Worm (Caenorhabditis elegans): Measurements from ENCODE around the gene M03D4.3.

M03D4.3 gene

ce11 chrIV:6093477-6094314 lies 18.5 kb downstream of the M03D4.3 start, which contains the start of gene cpi-1:
TSS of gene cpi-1 (minus strand) at chrIV:6093680.
- no peak for TF ChIP-seq grh-1 (GFP tag; IDR thresholded peaks at IDR 0.05)
- TF ChIP-seq xbp-1 (tag; optimal IDR thresholded peaks at IDR 0.05), result no peak
- TF ChIP-seq fkh-8 (tag; optimal IDR thresholded peaks at IDR 0.05), result no peak
- no peak for TF ChIP-seq fkh-10 (GFP tag; optimal IDR thresholded peaks at IDR 0.05)
- TF ChIP-seq sox-4 (tag; optimal IDR thresholded peaks at IDR 0.05), result no peak
- TF ChIP-seq elt-2 (tag; optimal IDR thresholded peaks at IDR 0.05), result peak; percentile 3
- no peak for TF ChIP-seq vab-15 (tag; optimal IDR thresholded peaks at IDR 0.05)
- TF ChIP-seq nhr-85 (tag), result peak; percentile 17
- TF ChIP-seq lin-14 (GFP tag; optimal IDR thresholded peaks at IDR 0.05), result peak; percentile 43
- no peak for TF ChIP-seq fkh-4 (tag; optimal IDR thresholded peaks at IDR 0.05; ENCODE audit: borderline replicate concordance)
- TF ChIP-seq unc-30 (tag; optimal IDR thresholded peaks at IDR 0.05), result no peak
- TF ChIP-seq sptf-1 (tag; optimal IDR thresholded peaks at IDR 0.05), result no peak
- peak in 2 of 6 experiments; percentile 19 to 70 for TF ChIP-seq elt-3 (tag; optimal IDR thresholded peaks at IDR 0.05)
- TF ChIP-seq blmp-1 (tag; optimal IDR thresholded peaks at IDR 0.05), result peak; percentile 21
- no peak for TF ChIP-seq C34B4.2 (tag; optimal IDR thresholded peaks at IDR 0.05)
- no peak for TF ChIP-seq Y116A8C.19 (tag; optimal IDR thresholded peaks at IDR 0.05; ENCODE audit: borderline replicate concordance)
- TF ChIP-seq dsc-1 (tag; optimal IDR thresholded peaks at IDR 0.05), result no peak

- TF ChIP-seq lin-13 (GFP tag; optimal IDR thresholded peaks at IDR 0.05), result no peak
- peak; percentile 73 for TF ChIP-seq nhr-85 (tag)
- TF ChIP-seq blmp-1 (tag; optimal IDR thresholded peaks at IDR 0.05), result peak; percentile 24
Observed at ce11 chrIV:6092313-6092712, 19.9 kb downstream of the M03D4.3 start, which contains the start of gene K08B4.7. TSS of gene K08B4.7 (minus strand) at chrIV:6092413.

- TF ChIP-seq ets-5 (GFP tag; IDR thresholded peaks at IDR 0.05) (no peak), elt-2 (tag; optimal IDR thresholded peaks at IDR 0.05) (peak; percentile 76), snpc-4 (tag; optimal IDR thresholded peaks at IDR 0.05) (no peak)
Observed at ce11 chrIV:6086479-6086878, 25.7 kb downstream of the M03D4.3 start.

ce11 chrIV:6083550-6084041 lies 28.6 kb downstream of the M03D4.3 start, which contains the start of gene ugt-20:
TSS of gene ugt-20 (minus strand) at chrIV:6083600.
- TF ChIP-seq tlp-1 (tag; optimal IDR thresholded peaks at IDR 0.05) (no peak), efl-1 (optimal IDR thresholded peaks at IDR 0.05) (peak; percentile 8 to 24), efl-1 (GFP tag; optimal IDR thresholded peaks at IDR 0.05 in 1 of 2) (peak in 1 of 2 experiments; percentile 94), pqm-1 (tag; optimal IDR thresholded peaks at IDR 0.05) (peak; percentile 19), isw-1 (GFP tag; IDR thresholded peaks at IDR 0.05) (no peak), Y116A8C.19 (tag; optimal IDR thresholded peaks at IDR 0.05; ENCODE audit: borderline replicate concordance) (no peak), alr-1 (tag; optimal IDR thresholded peaks at IDR 0.05; ENCODE audit: borderline replicate concordance) (no peak), sup-37 (GFP tag; optimal IDR thresholded peaks at IDR 0.05) (no peak), nhr-90 (tag; optimal IDR thresholded peaks at IDR 0.05; ENCODE audit: poor library complexity) (peak; percentile 70), grh-1 (GFP tag; IDR thresholded peaks at IDR 0.05) (no peak), nhr-85 (tag) (peak; percentile 85), F16B12.6 (tag; optimal IDR thresholded peaks at IDR 0.05) (no peak), sptf-1 (tag; optimal IDR thresholded peaks at IDR 0.05) (no peak), nhr-71 (tag; optimal IDR thresholded peaks at IDR 0.05) (peak; percentile 72), nhr-11 (tag; optimal IDR thresholded peaks at IDR 0.05) (no peak), ztf-4 (tag; optimal IDR thresholded peaks at IDR 0.05) (no peak), elt-3 (tag; optimal IDR thresholded peaks at IDR 0.05) (peak in 3 of 6 experiments; percentile 11 to 28 (median 27)), blmp-1 (tag; optimal IDR thresholded peaks at IDR 0.05) (peak; percentile 11), C16A3.4 (tag; optimal IDR thresholded peaks at IDR 0.05) (no peak), nhr-20 (tag; optimal IDR thresholded peaks at IDR 0.05) (peak; percentile 95), nhr-28 (tag; optimal IDR thresholded peaks at IDR 0.05) (peak; percentile 5), lin-13 (GFP tag; optimal IDR thresholded peaks at IDR 0.05) (no peak), sox-4 (tag; optimal IDR thresholded peaks at IDR 0.05) (no peak), fkh-8 (tag; optimal IDR thresholded peaks at IDR 0.05) (no peak), lir-3 (tag; optimal IDR thresholded peaks at IDR 0.05; ENCODE audit: poor library complexity) (no peak), lin-35 (GFP tag; optimal IDR thresholded peaks at IDR 0.05) (peak in 1 of 2 experiments; percentile 66), unc-30 (tag; optimal IDR thresholded peaks at IDR 0.05) (no peak), efl-3 (GFP tag; optimal IDR thresholded peaks at IDR 0.05) (no peak), egl-13 (tag; optimal IDR thresholded peaks at IDR 0.05) (no peak), egl-27 (tag; optimal IDR thresholded peaks at IDR 0.05) (no peak), C04F5.9 (tag; optimal IDR thresholded peaks at IDR 0.05) (no peak), tbx-2 (tag; optimal IDR thresholded peaks at IDR 0.05) (peak; percentile 57), lsy-2 (tag; optimal IDR thresholded peaks at IDR 0.05) (no peak)
